Fruit fly (Drosophila melanogaster) whole organism, embryonic: Measurements from ENCODE around the gene Rtc1.
A peak's percentile ranks its signal among the peaks of the same experiment; 100 is the strongest.

Experiments used
- Atf-2 ChIP-seq: fragments of 200-800 bp; sonication (Bioruptor generic); optimal IDR thresholded peaks from 2 replicates; lab custom pipeline; 2016; ENCODE audit warnings: missing biosample characterization, missing genetic modification characterization
- B-H1 ChIP-seq: fragments of 200-800 bp; sonication (Bioruptor generic); IDR thresholded peaks from 3 replicates; pipeline ENCODE4 v1.3.6; 2022; ENCODE audit warnings: missing biosample characterization, missing genetic modification characterization
- BtbVII ChIP-seq: fragments of 200-800 bp; sonication (Bioruptor generic); optimal IDR thresholded peaks from 3 replicates; lab custom pipeline; 2017; ENCODE audit warnings: missing biosample characterization, mild to moderate bottlenecking, missing genetic modification characterization
- CG10147 ChIP-seq: fragments of 200-800 bp; sonication (Bioruptor generic); optimal IDR thresholded peaks from 2 replicates; lab custom pipeline; 2019; ENCODE audit warnings: missing biosample characterization, mild to moderate bottlenecking, missing genetic modification characterization, moderate library complexity
- CG1024 ChIP-seq: fragments of 200-800 bp; sonication (Bioruptor generic); IDR thresholded peaks from 2 replicates; pipeline ENCODE4 v1.3.6; 2022; ENCODE audit warnings: missing biosample characterization, missing genetic modification characterization
- CG10543 ChIP-seq: fragments of 200-800 bp; sonication (Bioruptor generic); optimal IDR thresholded peaks from 3 replicates; lab custom pipeline; 2017; ENCODE audit warnings: missing biosample characterization, mild to moderate bottlenecking, missing genetic modification characterization, moderate library complexity
- CG11695 ChIP-seq: fragments of 200-800 bp; sonication (Bioruptor generic); IDR thresholded peaks from 3 replicates; pipeline ENCODE4 v1.3.6; 2022; ENCODE audit warnings: missing biosample characterization, missing genetic modification characterization
- CG1233 ChIP-seq: fragments of 200-800 bp; sonication (Bioruptor generic); optimal IDR thresholded peaks from 4 replicates; lab custom pipeline; 2018; ENCODE audit warnings: missing biosample characterization, mild to moderate bottlenecking, missing genetic modification characterization
- CG12769 ChIP-seq: fragments of 200-800 bp; sonication (Bioruptor generic); optimal IDR thresholded peaks from 2 replicates; lab custom pipeline; 2019; ENCODE audit warnings: missing biosample characterization, mild to moderate bottlenecking, missing genetic modification characterization, moderate library complexity
- CG13424 ChIP-seq: fragments of 200-800 bp; sonication (Bioruptor generic); optimal IDR thresholded peaks from 2 replicates; lab custom pipeline; 2019; ENCODE audit warnings: missing biosample characterization, mild to moderate bottlenecking, missing genetic modification characterization, moderate library complexity
- CG14860 ChIP-seq: fragments of 200-800 bp; sonication (Bioruptor generic); IDR thresholded peaks from 3 replicates; pipeline ENCODE4 v1.3.6; 2022; ENCODE audit warnings: missing biosample characterization, missing genetic modification characterization; ENCODE audit not compliant: partially characterized antibody
- CG15479 ChIP-seq: fragments of 200-800 bp; sonication (Bioruptor generic); optimal IDR thresholded peaks from 3 replicates; lab custom pipeline; 2019; ENCODE audit warnings: missing biosample characterization, mild to moderate bottlenecking, missing genetic modification characterization, moderate library complexity
- CG15514 ChIP-seq: fragments of 200-800 bp; sonication (Bioruptor generic); optimal IDR thresholded peaks from 3 replicates; lab custom pipeline; 2017; ENCODE audit warnings: missing biosample characterization, missing genetic modification characterization, mild to moderate bottlenecking, moderate library complexity, missing genetic modification reagents
- CG15696 ChIP-seq: fragments of 200-800 bp; sonication (Bioruptor generic); optimal IDR thresholded peaks from 2 replicates; lab custom pipeline; 2019; ENCODE audit warnings: missing biosample characterization, mild to moderate bottlenecking, missing genetic modification characterization, moderate library complexity
- CG18262 ChIP-seq: fragments of 200-800 bp; optimal IDR thresholded peaks from 3 replicates; lab custom pipeline; 2019; ENCODE audit warnings: missing biosample characterization, mild to moderate bottlenecking, missing genetic modification characterization, moderate library complexity
- CG18764 ChIP-seq: fragments of 200-800 bp; sonication (Bioruptor generic); optimal IDR thresholded peaks from 3 replicates; lab custom pipeline; 2016; ENCODE audit warnings: missing biosample characterization, missing genetic modification characterization
- CG30431 ChIP-seq: fragments of 200-800 bp; sonication (Bioruptor generic); optimal IDR thresholded peaks from 2 replicates; lab custom pipeline; 2017; ENCODE audit warnings: missing biosample characterization, missing genetic modification characterization
- CG34376 ChIP-seq: fragments of 200-800 bp; sonication (Bioruptor generic); optimal IDR thresholded peaks from 2 replicates; lab custom pipeline; 2018; ENCODE audit warnings: missing biosample characterization, mild to moderate bottlenecking, missing genetic modification characterization
- CG4328 ChIP-seq: fragments of 200-800 bp; sonication (Bioruptor generic); optimal IDR thresholded peaks from 3 replicates; lab custom pipeline; 2017; ENCODE audit warnings: missing biosample characterization, missing genetic modification reagents, missing genetic modification characterization
- CG4360 ChIP-seq: fragments of 200-800 bp; sonication (Bioruptor generic); IDR thresholded peaks from 2 replicates; pipeline ENCODE4 v1.3.6; 2022; ENCODE audit warnings: missing biosample characterization, missing genetic modification characterization
- CG5953 ChIP-seq: fragments of 200-800 bp; sonication (Bioruptor generic); IDR thresholded peaks from 2 replicates; pipeline ENCODE4 v1.3.6; 2022; ENCODE audit warnings: missing biosample characterization, missing genetic modification characterization
- CG7963 ChIP-seq: fragments of 200-800 bp; sonication (Bioruptor generic); IDR thresholded peaks from 3 replicates; pipeline ENCODE4 v1.3.6; 2022; ENCODE audit warnings: missing biosample characterization, missing genetic modification characterization; ENCODE audit not compliant: partially characterized antibody
- CG8089 ChIP-seq: fragments of 200-800 bp; sonication (Bioruptor generic); optimal IDR thresholded peaks from 3 replicates; lab custom pipeline; 2016; ENCODE audit warnings: missing biosample characterization, missing genetic modification characterization
- CG8290 ChIP-seq, 3 experiments: fragments of 200-800 bp; sonication (Bioruptor generic); optimal IDR thresholded peaks; 2 replicates each; lab custom pipeline; 2016 to 2019; ENCODE audit warnings: missing biosample characterization in 3 of 3, missing genetic modification characterization in 3 of 3, mild to moderate bottlenecking in 2 of 3, moderate library complexity in 1 of 3
- CG8765 ChIP-seq: fragments of 200-800 bp; sonication (Bioruptor generic); IDR thresholded peaks from 2 replicates; pipeline ENCODE4 v1.3.6; 2022; ENCODE audit warnings: missing biosample characterization, missing genetic modification characterization
- CG9437 ChIP-seq: fragments of 200-800 bp; sonication (Bioruptor generic); optimal IDR thresholded peaks from 2 replicates; lab custom pipeline; 2018; ENCODE audit warnings: missing biosample characterization, mild to moderate bottlenecking, missing genetic modification characterization
- Dll ChIP-seq: fragments of 200-800 bp; sonication (Bioruptor generic); IDR thresholded peaks from 4 replicates; pipeline ENCODE4 v1.3.6; 2022; ENCODE audit warnings: missing biosample characterization, missing genetic modification characterization; ENCODE audit not compliant: partially characterized antibody
- Gsc ChIP-seq: fragments of 200-800 bp; sonication (Bioruptor generic); IDR thresholded peaks from 2 replicates; pipeline ENCODE4 v1.3.6; 2022; ENCODE audit warnings: missing biosample characterization, missing genetic modification characterization
- Kr ChIP-seq: fragments of 200-800 bp; sonication (Bioruptor generic); optimal IDR thresholded peaks from 2 replicates; lab custom pipeline; 2017; ENCODE audit warnings: missing biosample characterization, mild to moderate bottlenecking, missing genetic modification characterization
- NFAT ChIP-seq: fragments of 200-800 bp; sonication (Bioruptor generic); IDR thresholded peaks from 2 replicates; pipeline ENCODE4 v1.3.6; 2022; ENCODE audit warnings: missing biosample characterization, missing genetic modification characterization
- Pdp1 ChIP-seq, 2 experiments: fragments of 200-800 bp; sonication (Bioruptor generic); optimal IDR thresholded peaks; 3 replicates each; lab custom pipeline; 2016; ENCODE audit warnings: missing biosample characterization in 2 of 2, missing genetic modification characterization in 2 of 2, mild to moderate bottlenecking in 1 of 2, moderate library complexity in 1 of 2
- Ravus ChIP-seq: fragments of 200-800 bp; sonication (Bioruptor generic); IDR thresholded peaks from 2 replicates; pipeline ENCODE4 v1.3.6; 2022; ENCODE audit warnings: missing biosample characterization, missing genetic modification characterization
- Side ChIP-seq: fragments of 200-800 bp; sonication (Bioruptor generic); optimal IDR thresholded peaks from 2 replicates; lab custom pipeline; 2016; ENCODE audit warnings: missing biosample characterization, missing genetic modification characterization
- Sry-δ ChIP-seq: fragments of 200-800 bp; sonication (Bioruptor generic); optimal IDR thresholded peaks from 2 replicates; lab custom pipeline; 2016; ENCODE audit warnings: missing biosample characterization, missing genetic modification characterization
- ab ChIP-seq: fragments of 200-800 bp; sonication (Bioruptor generic); optimal IDR thresholded peaks from 2 replicates; lab custom pipeline; 2016; ENCODE audit warnings: missing biosample characterization, missing genetic modification characterization
- ac ChIP-seq: fragments of 200-800 bp; sonication (Bioruptor generic); optimal IDR thresholded peaks from 3 replicates; lab custom pipeline; 2017; ENCODE audit warnings: missing biosample characterization, mild to moderate bottlenecking, missing genetic modification characterization
- ash1 ChIP-seq: fragments of 200-800 bp; sonication (Bioruptor generic); optimal IDR thresholded peaks from 2 replicates; lab custom pipeline; 2018; ENCODE audit warnings: missing biosample characterization, mild to moderate bottlenecking, missing genetic modification characterization
- cg ChIP-seq: fragments of 200-800 bp; sonication (Bioruptor generic); optimal IDR thresholded peaks from 3 replicates; lab custom pipeline; 2019; ENCODE audit warnings: missing biosample characterization, mild to moderate bottlenecking, missing genetic modification characterization, moderate library complexity
- dmrt11E ChIP-seq: fragments of 200-800 bp; sonication (Bioruptor generic); optimal IDR thresholded peaks from 3 replicates; lab custom pipeline; 2018; ENCODE audit warnings: missing biosample characterization, mild to moderate bottlenecking, missing genetic modification characterization, moderate library complexity
- esg ChIP-seq: fragments of 200-800 bp; sonication (Bioruptor generic); conservative IDR thresholded peaks from 2 replicates; pipeline ENCODE4 v1.3.6; 2022; ENCODE audit warnings: missing biosample characterization, missing genetic modification characterization
- ewg ChIP-seq: fragments of 200-800 bp; sonication (Bioruptor generic); optimal IDR thresholded peaks from 3 replicates; lab custom pipeline; 2017; ENCODE audit warnings: mild to moderate bottlenecking, missing biosample characterization, missing genetic modification reagents, missing genetic modification characterization
- fd64A ChIP-seq: fragments of 200-800 bp; sonication (Bioruptor generic); optimal IDR thresholded peaks from 3 replicates; lab custom pipeline; 2018; ENCODE audit warnings: missing biosample characterization, mild to moderate bottlenecking, missing genetic modification characterization
- lab ChIP-seq: fragments of 200-800 bp; sonication (Bioruptor generic); optimal IDR thresholded peaks from 3 replicates; lab custom pipeline; 2017; ENCODE audit warnings: missing biosample characterization, missing genetic modification characterization, mild to moderate bottlenecking, moderate library complexity, missing genetic modification reagents
- org-1 ChIP-seq: fragments of 200-800 bp; sonication (Bioruptor generic); optimal IDR thresholded peaks from 2 replicates; lab custom pipeline; 2017; ENCODE audit warnings: missing biosample characterization, missing genetic modification characterization
- pb ChIP-seq: fragments of 200-800 bp; sonication (Bioruptor generic); optimal IDR thresholded peaks from 3 replicates; lab custom pipeline; 2016; ENCODE audit warnings: missing biosample characterization, missing genetic modification characterization
- pfk ChIP-seq: fragments of 200-800 bp; sonication (Bioruptor generic); optimal IDR thresholded peaks from 2 replicates; lab custom pipeline; 2018; ENCODE audit warnings: missing biosample characterization, mild to moderate bottlenecking, missing genetic modification characterization, moderate library complexity
- psq ChIP-seq: fragments of 200-800 bp; sonication (Bioruptor generic); optimal IDR thresholded peaks from 2 replicates; lab custom pipeline; 2017; ENCODE audit warnings: missing biosample characterization, missing genetic modification characterization
- ro ChIP-seq: fragments of 200-800 bp; sonication (Bioruptor generic); IDR thresholded peaks from 2 replicates; pipeline ENCODE4 v1.3.6; 2022; ENCODE audit warnings: missing biosample characterization, missing genetic modification characterization
- sug ChIP-seq: fragments of 200-800 bp; optimal IDR thresholded peaks from 2 replicates; lab custom pipeline; 2019; ENCODE audit warnings: missing biosample characterization, mild to moderate bottlenecking, missing genetic modification characterization, moderate library complexity
- tx ChIP-seq: fragments of 200-800 bp; sonication (Bioruptor generic); optimal IDR thresholded peaks from 2 replicates; lab custom pipeline; 2016; ENCODE audit warnings: missing biosample characterization, missing genetic modification characterization
- vnd ChIP-seq: fragments of 200-800 bp; sonication (Bioruptor generic); IDR thresholded peaks from 3 replicates; pipeline ENCODE4 v1.3.6; 2022; ENCODE audit warnings: missing biosample characterization, missing genetic modification characterization; ENCODE audit not compliant: partially characterized antibody

The Rtc1 gene

dm6 chrX:13749873-13750241, 7.1 kb upstream of the Rtc1 start (continued):
- TF ChIP-seq ab (GFP tag; lab: Kevin White, UChicago) = no peak
- TF ChIP-seq org-1 (GFP tag; lab: Kevin White, UChicago) = peak; percentile 13
- TF ChIP-seq CG8089 (GFP tag; lab: Kevin White, UChicago) = no peak
- TF ChIP-seq ewg = no peak
- TF ChIP-seq Side (GFP tag; lab: Kevin White, UChicago) = no peak
- no peak for TF ChIP-seq CG8290 (GFP tag; optimal IDR thresholded peaks at IDR 0.05; lab: Kevin White, UChicago)
- TF ChIP-seq CG8290 (tag; optimal IDR thresholded peaks at IDR 0.05; lab: Kevin White, UChicago) = peak in 1 of 2 experiments; percentile 54
- no peak for TF ChIP-seq Kr (GFP tag; lab: Kevin White, UChicago)
- no peak for TF ChIP-seq Gsc (GFP tag; lab: Robert Waterston, UW)
- no peak for TF ChIP-seq Dll (GFP tag; lab: Robert Waterston, UW)
- peak in 1 of 2 experiments; percentile 75 for TF ChIP-seq Pdp1 (GFP tag; optimal IDR thresholded peaks at IDR 0.05; lab: Kevin White, UChicago)
- peak; percentile 31 for TF ChIP-seq pfk (GFP tag; lab: Kevin White, UChicago)
- peak; percentile 95 for TF ChIP-seq sug (tag; lab: Kevin White, UChicago)
- no peak for TF ChIP-seq CG10147 (GFP tag; lab: Kevin White, UChicago)
- TF ChIP-seq ro (GFP tag; lab: Robert Waterston, UW) = no peak
- peak; percentile 19 for TF ChIP-seq CG9437 (GFP tag; lab: Kevin White, UChicago)
- no peak for TF ChIP-seq CG8765
- peak; percentile 45 for TF ChIP-seq fd64A (GFP tag; lab: Kevin White, UChicago)
- TF ChIP-seq NFAT = 0 out of 2 replicates have a peak, but pooled peaks have one; percentile 3
- peak; percentile 13 for TF ChIP-seq CG10543
- TF ChIP-seq CG4328 (GFP tag; lab: Kevin White, UChicago) = peak; percentile 54
- TF ChIP-seq pb = no peak
- no peak for TF ChIP-seq CG5953
- TF ChIP-seq Atf-2 (GFP tag; lab: Kevin White, UChicago) = no peak
- no peak for TF ChIP-seq cg
- no peak for TF ChIP-seq CG18764 (GFP tag; lab: Kevin White, UChicago)
- no peak for TF ChIP-seq CG12769 (tag; lab: Kevin White, UChicago)
- no peak for TF ChIP-seq ac (GFP tag; lab: Kevin White, UChicago)
- TF ChIP-seq CG13424 (tag; lab: Kevin White, UChicago) = no peak
- no peak for TF ChIP-seq psq (GFP tag; lab: Kevin White, UChicago)
- no peak for TF ChIP-seq CG15479 (GFP tag; lab: Kevin White, UChicago)
- TF ChIP-seq CG34376 = peak; percentile 46
- TF ChIP-seq, all 482 proteins: peak for 19

dm6 chrX:13752543-13753046, 4.4 kb upstream of the Rtc1 start:
- TF ChIP-seq CG7963 (GFP tag; lab: Robert Waterston, UW) = no peak
- no peak for TF ChIP-seq CG1024
- no peak for TF ChIP-seq vnd (GFP tag; lab: Robert Waterston, UW)
- TF ChIP-seq CG1233 (GFP tag; lab: Kevin White, UChicago) = no peak
- no peak for TF ChIP-seq CG18262 (tag; lab: Kevin White, UChicago)
- TF ChIP-seq tx (GFP tag; lab: Kevin White, UChicago) = no peak
- no peak for TF ChIP-seq CG30431 (GFP tag; lab: Kevin White, UChicago)
- TF ChIP-seq Ravus (GFP tag; lab: Robert Waterston, UW) = no peak
- no peak for TF ChIP-seq esg (GFP tag; lab: Robert Waterston, UW)
- peak; percentile 81 for TF ChIP-seq CG4360 (GFP tag; lab: Robert Waterston, UW)
- no peak for TF ChIP-seq Sry-δ (GFP tag; lab: Kevin White, UChicago)
- TF ChIP-seq ash1 (GFP tag; lab: Kevin White, UChicago) = no peak
- TF ChIP-seq CG15514 (GFP tag; lab: Kevin White, UChicago) = peak; percentile 32
- TF ChIP-seq dmrt11E = no peak
- TF ChIP-seq BtbVII (GFP tag; lab: Kevin White, UChicago) = peak; percentile 32
- no peak for TF ChIP-seq B-H1 (GFP tag; lab: Robert Waterston, UW)
- peak; percentile 15 for TF ChIP-seq lab (GFP tag; lab: Kevin White, UChicago)
- no peak for TF ChIP-seq CG14860 (GFP tag; lab: Robert Waterston, UW)
- 0 out of 3 replicates have a peak, but pooled peaks have one; percentile 12 for TF ChIP-seq CG11695 (GFP tag; lab: Robert Waterston, UW)
- TF ChIP-seq CG15696 (tag; lab: Kevin White, UChicago) = no peak
